Worm (Caenorhabditis elegans): ENCODE results near the gene Y37E11AL.9.

The Y37E11AL.9 gene

DNA sequence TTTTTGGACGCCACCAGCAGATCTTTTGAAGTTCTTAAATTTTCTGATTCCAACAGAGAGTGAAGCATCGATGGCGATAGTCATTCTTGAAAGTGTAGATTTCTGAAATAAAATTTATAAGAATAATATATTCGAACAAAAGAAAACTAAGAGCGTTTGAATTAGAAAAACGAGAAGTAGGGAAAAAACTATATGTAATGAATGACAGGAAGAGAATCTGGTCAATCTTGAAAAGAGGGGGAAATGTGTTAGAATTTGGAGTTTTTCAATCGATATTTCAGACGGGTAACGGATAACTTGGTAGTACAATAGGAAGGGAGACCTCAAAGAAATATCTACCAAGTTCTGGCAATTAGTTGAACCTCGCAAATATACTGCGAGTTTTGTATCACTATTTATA lies at the start of gene Y37E11AL.9:
TSS of gene Y37E11AL.9 (minus strand) at position 101 of the 400 bp plus-strand sequence.
- TF ChIP-seq ama-1 (optimal IDR thresholded peaks at IDR 0.05) = no peak
- no peak for TF ChIP-seq skn-1 (tag; optimal IDR thresholded peaks at IDR 0.05)
- TF ChIP-seq pha-4 (tag; optimal IDR thresholded peaks at IDR 0.05) = no peak
- TF ChIP-seq nhr-43 (tag; optimal IDR thresholded peaks at IDR 0.05; ENCODE audit: poor library complexity, severe bottlenecking) = no peak
- no peak for TF ChIP-seq ceh-16 (tag; optimal IDR thresholded peaks at IDR 0.05)

DNA sequence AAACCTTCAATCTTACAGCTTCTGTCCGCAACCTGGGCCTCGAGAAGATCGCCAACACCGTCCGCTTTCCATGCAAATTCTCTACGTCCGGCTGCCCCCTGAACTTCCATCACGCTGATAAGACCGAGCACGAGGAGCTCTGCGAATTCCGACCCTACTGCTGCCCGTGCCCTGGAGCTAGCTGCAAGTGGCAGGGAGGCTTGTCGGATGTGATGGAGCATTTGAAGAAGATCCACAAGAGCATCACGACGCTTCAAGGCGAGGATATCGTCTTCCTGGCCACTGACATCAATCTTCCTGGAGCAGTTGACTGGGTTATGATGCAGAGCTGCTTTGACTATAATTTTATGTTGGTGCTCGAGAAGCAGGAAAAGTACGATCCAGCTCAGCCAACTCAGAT lies 45.4 kb upstream of the Y37E11AL.9 start:
- TF ChIP-seq egl-27 (tag; optimal IDR thresholded peaks at IDR 0.05) (no peak), R02D3.7 (tag; optimal IDR thresholded peaks at IDR 0.05) (no peak), nhr-237 (tag; optimal IDR thresholded peaks at IDR 0.05) (no peak), elt-3 (tag; optimal IDR thresholded peaks at IDR 0.05) (no peak), nhr-28 (tag; optimal IDR thresholded peaks at IDR 0.05) (no peak), hmg-11 (tag; optimal IDR thresholded peaks at IDR 0.05) (no peak), pha-4 (tag; optimal IDR thresholded peaks at IDR 0.05) (no peak), lin-15B (tag; optimal IDR thresholded peaks at IDR 0.05) (no peak), ceh-82 (tag; optimal IDR thresholded peaks at IDR 0.05) (no peak), lsy-12 (tag; optimal IDR thresholded peaks at IDR 0.05) (no peak), ceh-16 (tag; optimal IDR thresholded peaks at IDR 0.05) (no peak), pqm-1 (tag; optimal IDR thresholded peaks at IDR 0.05) (no peak), unc-62 (GFP tag; optimal IDR thresholded peaks at IDR 0.05) (no peak), nhr-77 (tag; optimal IDR thresholded peaks at IDR 0.05) (no peak), fkh-10 (GFP tag; optimal IDR thresholded peaks at IDR 0.05) (no peak), nhr-25 (tag; optimal IDR thresholded peaks at IDR 0.05) (no peak), unc-39 (tag; optimal IDR thresholded peaks at IDR 0.05) (no peak), nhr-76 (tag; optimal IDR thresholded peaks at IDR 0.05) (no peak), lin-39 (tag; optimal IDR thresholded peaks at IDR 0.05) (no peak), nfya-1 (tag; optimal IDR thresholded peaks at IDR 0.05; ENCODE audit: insufficient read depth) (no peak)

DNA sequence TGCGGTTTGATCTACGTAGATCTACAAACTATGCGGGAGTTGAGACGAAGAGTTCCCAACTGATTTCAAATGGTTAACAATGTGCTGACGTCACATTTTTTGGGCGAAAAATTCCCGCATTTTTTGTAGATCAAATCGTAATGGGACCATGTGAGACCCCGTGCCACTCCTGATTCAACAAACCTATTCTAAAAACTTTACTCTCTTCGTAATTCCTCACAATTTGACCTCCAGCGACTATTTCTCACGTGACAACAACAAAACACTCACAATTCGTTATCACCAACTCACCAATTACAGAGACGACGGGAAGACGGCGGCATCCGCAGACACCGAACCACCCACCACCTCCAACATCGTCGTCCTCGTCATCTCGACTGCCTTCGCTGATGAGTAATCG lies 43.3 kb upstream of the Y37E11AL.9 start, which contains the start of gene siah-1:
TSS of gene siah-1 (plus strand) at position 301 of the 400 bp plus-strand sequence.
- TF ChIP-seq ztf-4 (tag; optimal IDR thresholded peaks at IDR 0.05) (no peak), nhr-77 (tag; optimal IDR thresholded peaks at IDR 0.05) (no peak), pha-4 (tag; optimal IDR thresholded peaks at IDR 0.05) (no peak), nhr-12 (tag; optimal IDR thresholded peaks at IDR 0.05) (no peak), elt-2 (tag; optimal IDR thresholded peaks at IDR 0.05) (peak; percentile 25), pqm-1 (tag; optimal IDR thresholded peaks at IDR 0.05) (peak; percentile 22), ceh-16 (tag; optimal IDR thresholded peaks at IDR 0.05) (no peak)

DNA sequence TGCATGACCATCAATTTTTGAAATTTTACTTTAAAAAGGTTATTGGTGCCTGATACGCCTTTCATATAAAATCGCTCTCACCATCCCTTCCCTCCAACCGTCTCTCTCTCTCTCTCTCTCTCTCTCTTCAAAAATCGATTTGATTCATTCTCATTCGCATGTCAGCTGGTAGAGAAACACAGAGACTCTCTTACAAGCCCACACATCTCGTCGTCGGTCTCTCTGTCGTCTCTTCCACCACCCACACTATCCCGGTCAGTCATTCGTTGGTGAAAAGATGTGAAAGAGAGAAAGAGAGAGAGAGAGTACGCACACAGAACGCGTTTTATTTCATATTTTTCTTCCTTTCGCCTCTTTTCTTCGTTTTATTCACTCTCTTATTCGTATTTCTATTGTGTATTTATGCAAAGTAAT lies 42.0 kb upstream of the Y37E11AL.9 start:
- TF ChIP-seq ztf-11 (tag; optimal IDR thresholded peaks at IDR 0.05) = no peak
- peak; percentile 80 for TF ChIP-seq skn-1 (tag; optimal IDR thresholded peaks at IDR 0.05)
- TF ChIP-seq pha-4 (tag; optimal IDR thresholded peaks at IDR 0.05) = peak; percentile 75
- TF ChIP-seq nfya-1 (tag; optimal IDR thresholded peaks at IDR 0.05; ENCODE audit: insufficient read depth) = peak; percentile 93
- no peak for TF ChIP-seq daf-12 (tag; optimal IDR thresholded peaks at IDR 0.05)
- TF ChIP-seq ceh-82 (tag; optimal IDR thresholded peaks at IDR 0.05) = no peak
- peak; percentile 78 for TF ChIP-seq lin-15B (tag; optimal IDR thresholded peaks at IDR 0.05)
- no peak for TF ChIP-seq unc-39 (tag; optimal IDR thresholded peaks at IDR 0.05)
- TF ChIP-seq hmg-11 (tag; optimal IDR thresholded peaks at IDR 0.05) = peak; percentile 90
- TF ChIP-seq R02D3.7 (tag; optimal IDR thresholded peaks at IDR 0.05) = peak; percentile 60
- no peak for TF ChIP-seq nhr-67 (tag; optimal IDR thresholded peaks at IDR 0.05)
- TF ChIP-seq snpc-4 (tag; optimal IDR thresholded peaks at IDR 0.05) = peak; percentile 36
- peak; percentile 31 for TF ChIP-seq ama-1 (optimal IDR thresholded peaks at IDR 0.05)
- TF ChIP-seq ceh-28 (tag; optimal IDR thresholded peaks at IDR 0.05) = peak; percentile 95
- no peak for TF ChIP-seq nhr-11 (tag; optimal IDR thresholded peaks at IDR 0.05)
- TF ChIP-seq ztf-4 (tag; optimal IDR thresholded peaks at IDR 0.05) = no peak
- TF ChIP-seq sea-2 (GFP tag; optimal IDR thresholded peaks at IDR 0.05) = no peak
- peak; percentile 88 for TF ChIP-seq nhr-25 (tag; optimal IDR thresholded peaks at IDR 0.05)
- TF ChIP-seq mdl-1 (tag; optimal IDR thresholded peaks at IDR 0.05) = peak; percentile 33
- peak; percentile 82 for TF ChIP-seq lin-39 (tag; optimal IDR thresholded peaks at IDR 0.05)
- no peak for TF ChIP-seq egl-27 (tag; optimal IDR thresholded peaks at IDR 0.05)
- peak; percentile 75 for TF ChIP-seq nhr-23 (tag; optimal IDR thresholded peaks at IDR 0.05)
- TF ChIP-seq nhr-43 (tag; optimal IDR thresholded peaks at IDR 0.05; ENCODE audit: poor library complexity, severe bottlenecking) = peak; percentile 51
- peak; percentile 48 for TF ChIP-seq lsy-12 (tag; optimal IDR thresholded peaks at IDR 0.05)
- peak; percentile 85 for TF ChIP-seq jun-1 (tag; optimal IDR thresholded peaks at IDR 0.05)
- TF ChIP-seq zag-1 (tag; optimal IDR thresholded peaks at IDR 0.05) = no peak
- no peak for TF ChIP-seq nhr-237 (tag; optimal IDR thresholded peaks at IDR 0.05)
- TF ChIP-seq pqm-1 (tag; optimal IDR thresholded peaks at IDR 0.05) = peak; percentile 72
- TF ChIP-seq elt-2 (tag; optimal IDR thresholded peaks at IDR 0.05) = peak; percentile 66
- TF ChIP-seq tbx-2 (tag; optimal IDR thresholded peaks at IDR 0.05) = peak; percentile 60
- TF ChIP-seq nhr-77 (tag; optimal IDR thresholded peaks at IDR 0.05) = peak; percentile 10
- peak; percentile 86 for TF ChIP-seq egl-5 (tag; optimal IDR thresholded peaks at IDR 0.05)
